Fruit fly (Drosophila melanogaster) whole organism, adult: Measurements from ENCODE around the gene eIF4H2.

Experiments
- CG14711 ChIP-seq: fragments of 200-800 bp; sonication (Bioruptor generic); optimal IDR thresholded peaks from 2 replicates; lab custom pipeline; 2018; ENCODE audit warnings: missing biosample characterization, mild to moderate bottlenecking, missing genetic modification characterization, moderate library complexity
- CG33017 ChIP-seq: fragments of 200-800 bp; sonication (Bioruptor generic); optimal IDR thresholded peaks from 2 replicates; lab custom pipeline; 2018; ENCODE audit warnings: missing biosample characterization, mild to moderate bottlenecking, missing genetic modification characterization, moderate library complexity
- CG5204 ChIP-seq: fragments of 200-800 bp; sonication (Bioruptor generic); optimal IDR thresholded peaks from 2 replicates; lab custom pipeline; 2016; ENCODE audit warnings: missing biosample characterization, missing genetic modification characterization
- Clk ChIP-seq: fragments of 200-800 bp; sonication (Bioruptor generic); optimal IDR thresholded peaks from 2 replicates; lab custom pipeline; 2017; ENCODE audit warnings: missing biosample characterization, missing genetic modification characterization
- Crg-1 ChIP-seq: fragments of 200-800 bp; sonication (Bioruptor generic); optimal IDR thresholded peaks from 2 replicates; lab custom pipeline; 2016; ENCODE audit warnings: missing biosample characterization, missing genetic modification characterization
- kay ChIP-seq: fragments of 200-800 bp; sonication (Bioruptor generic); peaks from one replicate; lab custom pipeline; 2016; ENCODE audit warnings: missing biosample characterization, missing genetic modification characterization, borderline replicate concordance
- ovo ChIP-seq: fragments of 200-800 bp; sonication (Bioruptor generic); optimal IDR thresholded peaks from 2 replicates; lab custom pipeline; 2016; ENCODE audit warnings: missing biosample characterization, missing genetic modification characterization

dm6 chr3R:30770709-30771108 is 44.8 kb downstream of the eIF4H2 start:
- TF ChIP-seq CG14711 (tag; lab: Kevin White, UChicago) (no peak), kay (no peak), Clk (GFP tag; lab: Kevin White, UChicago) (no peak), CG33017 (tag; lab: Kevin White, UChicago) (no peak), CG5204 (GFP tag; lab: Kevin White, UChicago) (no peak), ovo (GFP tag; lab: Kevin White, UChicago) (no peak), Crg-1 (GFP tag; lab: Kevin White, UChicago) (no peak)
